Fruit fly (Drosophila melanogaster) whole organism, embryonic: ENCODE data around the gene CG15142.

ENCODE experiments used
- Antp ChIP-seq: fragments of 200-800 bp; sonication (Bioruptor generic); optimal IDR thresholded peaks from 3 replicates; lab custom pipeline; 2016; ENCODE audit warnings: missing biosample characterization, missing genetic modification characterization
- Atf6 ChIP-seq: fragments of 200-800 bp; sonication (Bioruptor generic); IDR thresholded peaks from 2 replicates; pipeline ENCODE4 v1.3.6; 2022; ENCODE audit warnings: missing biosample characterization, missing genetic modification characterization
- B-H1 ChIP-seq: fragments of 200-800 bp; sonication (Bioruptor generic); IDR thresholded peaks from 3 replicates; pipeline ENCODE4 v1.3.6; 2022; ENCODE audit warnings: missing biosample characterization, missing genetic modification characterization
- Bdp1 ChIP-seq: fragments of 200-800 bp; sonication (Bioruptor generic); optimal IDR thresholded peaks from 3 replicates; lab custom pipeline; 2016; ENCODE audit warnings: missing biosample characterization, missing genetic modification characterization
- BtbVII ChIP-seq: fragments of 200-800 bp; sonication (Bioruptor generic); optimal IDR thresholded peaks from 3 replicates; lab custom pipeline; 2017; ENCODE audit warnings: missing biosample characterization, mild to moderate bottlenecking, missing genetic modification characterization
- CG10147 ChIP-seq: fragments of 200-800 bp; sonication (Bioruptor generic); optimal IDR thresholded peaks from 2 replicates; lab custom pipeline; 2019; ENCODE audit warnings: missing biosample characterization, mild to moderate bottlenecking, missing genetic modification characterization, moderate library complexity
- CG11456 ChIP-seq: fragments of 200-800 bp; sonication (Bioruptor generic); IDR thresholded peaks from 3 replicates; pipeline ENCODE4 v1.3.6; 2022; ENCODE audit warnings: missing biosample characterization, missing genetic modification characterization
- CG11504 ChIP-seq: fragments of 200-800 bp; sonication (Bioruptor generic); optimal IDR thresholded peaks from 3 replicates; lab custom pipeline; 2019; ENCODE audit warnings: missing biosample characterization, mild to moderate bottlenecking, missing genetic modification characterization, moderate library complexity
- CG11695 ChIP-seq: fragments of 200-800 bp; sonication (Bioruptor generic); IDR thresholded peaks from 3 replicates; pipeline ENCODE4 v1.3.6; 2022; ENCODE audit warnings: missing biosample characterization, missing genetic modification characterization
- CG17328 ChIP-seq: fragments of 200-800 bp; sonication (Bioruptor generic); IDR thresholded peaks from 2 replicates; pipeline ENCODE4 v1.3.6; 2022; ENCODE audit warnings: missing biosample characterization, missing genetic modification characterization
- CG17385 ChIP-seq: fragments of 200-800 bp; sonication (Bioruptor generic); optimal IDR thresholded peaks from 3 replicates; lab custom pipeline; 2018; ENCODE audit warnings: missing biosample characterization, mild to moderate bottlenecking, missing genetic modification characterization
- CG1832 ChIP-seq: fragments of 200-800 bp; sonication (Bioruptor generic); optimal IDR thresholded peaks from 2 replicates; lab custom pipeline; 2017; ENCODE audit warnings: missing biosample characterization, mild to moderate bottlenecking, missing genetic modification characterization, inconsistent platforms
- CG2116 ChIP-seq: fragments of 200-800 bp; sonication (Bioruptor generic); optimal IDR thresholded peaks from 3 replicates; lab custom pipeline; 2018; ENCODE audit warnings: missing biosample characterization, mild to moderate bottlenecking, missing genetic modification characterization
- CG2678 ChIP-seq: fragments of 200-800 bp; sonication (Bioruptor generic); optimal IDR thresholded peaks from 3 replicates; lab custom pipeline; 2019; ENCODE audit warnings: missing biosample characterization, mild to moderate bottlenecking, missing genetic modification characterization, moderate library complexity
- CG2712 ChIP-seq: fragments of 200-800 bp; optimal IDR thresholded peaks from 3 replicates; lab custom pipeline; 2019; ENCODE audit warnings: missing biosample characterization, mild to moderate bottlenecking, missing genetic modification characterization, moderate library complexity
- CG3163 ChIP-seq: fragments of 200-800 bp; sonication (Bioruptor generic); optimal IDR thresholded peaks from 3 replicates; lab custom pipeline; 2016; ENCODE audit warnings: missing biosample characterization, missing genetic modification characterization
- CG34376 ChIP-seq: fragments of 200-800 bp; sonication (Bioruptor generic); optimal IDR thresholded peaks from 2 replicates; lab custom pipeline; 2018; ENCODE audit warnings: missing biosample characterization, mild to moderate bottlenecking, missing genetic modification characterization
- CG3838 ChIP-seq: fragments of 200-800 bp; sonication (Bioruptor generic); optimal IDR thresholded peaks from 3 replicates; lab custom pipeline; 2016; ENCODE audit warnings: missing biosample characterization, missing genetic modification characterization
- CG4854 ChIP-seq: fragments of 200-800 bp; sonication (Bioruptor generic); optimal IDR thresholded peaks from 2 replicates; lab custom pipeline; 2016; ENCODE audit warnings: missing biosample characterization, missing genetic modification characterization, inconsistent platforms
- CG5953 ChIP-seq: fragments of 200-800 bp; sonication (Bioruptor generic); IDR thresholded peaks from 2 replicates; pipeline ENCODE4 v1.3.6; 2022; ENCODE audit warnings: missing biosample characterization, missing genetic modification characterization
- CG6813 ChIP-seq: fragments of 200-800 bp; sonication (Bioruptor generic); optimal IDR thresholded peaks from 2 replicates; lab custom pipeline; 2017; ENCODE audit warnings: missing biosample characterization, missing genetic modification characterization, mild to moderate bottlenecking, moderate library complexity, missing genetic modification reagents
- CG7556 ChIP-seq: fragments of 200-800 bp; sonication (Bioruptor generic); optimal IDR thresholded peaks from 2 replicates; lab custom pipeline; 2017; ENCODE audit warnings: missing biosample characterization, mild to moderate bottlenecking, missing genetic modification characterization
- CG7987 ChIP-seq: fragments of 200-800 bp; sonication (Bioruptor generic); optimal IDR thresholded peaks from 2 replicates; lab custom pipeline; 2018; ENCODE audit warnings: missing biosample characterization, mild to moderate bottlenecking, missing genetic modification characterization, moderate library complexity
- CG9817 ChIP-seq: fragments of 200-800 bp; sonication (Bioruptor generic); optimal IDR thresholded peaks from 2 replicates; lab custom pipeline; 2018; ENCODE audit warnings: missing biosample characterization, mild to moderate bottlenecking, missing genetic modification characterization, moderate library complexity
- CkIIα-i1 ChIP-seq: fragments of 200-800 bp; sonication (Bioruptor generic); IDR thresholded peaks from 2 replicates; pipeline ENCODE4 v1.3.6; 2022; ENCODE audit warnings: missing biosample characterization, missing genetic modification characterization
- Fer2 ChIP-seq: fragments of 200-800 bp; sonication (Bioruptor generic); optimal IDR thresholded peaks from 2 replicates; lab custom pipeline; 2018; ENCODE audit warnings: missing biosample characterization, mild to moderate bottlenecking, missing genetic modification characterization, moderate library complexity
- Hmr ChIP-seq: fragments of 200-800 bp; sonication (Bioruptor generic); optimal IDR thresholded peaks from 3 replicates; lab custom pipeline; 2017; ENCODE audit warnings: mild to moderate bottlenecking, missing biosample characterization, missing genetic modification reagents, missing genetic modification characterization
- Hsf ChIP-seq: fragments of 200-800 bp; sonication (Bioruptor generic); optimal IDR thresholded peaks from 3 replicates; lab custom pipeline; 2016; ENCODE audit warnings: missing biosample characterization, missing genetic modification characterization
- MTF-1 ChIP-seq: fragments of 200-800 bp; sonication (Bioruptor generic); optimal IDR thresholded peaks from 2 replicates; lab custom pipeline; 2018; ENCODE audit warnings: missing biosample characterization, mild to moderate bottlenecking, missing genetic modification characterization, borderline replicate concordance
- NfI ChIP-seq: fragments of 200-800 bp; sonication (Bioruptor generic); optimal IDR thresholded peaks from 3 replicates; lab custom pipeline; 2018; ENCODE audit warnings: missing biosample characterization, mild to moderate bottlenecking, missing genetic modification characterization, moderate library complexity
- Ssrp ChIP-seq: fragments of 200-800 bp; sonication (Bioruptor generic); optimal IDR thresholded peaks from 2 replicates; lab custom pipeline; 2018; ENCODE audit warnings: missing biosample characterization, mild to moderate bottlenecking, missing genetic modification characterization, moderate library complexity
- Tbp ChIP-seq: fragments of >200 bp; optimal IDR thresholded peaks from 2 replicates; lab custom pipeline; 2018; ENCODE audit warnings: missing biosample characterization, missing genetic modification characterization
- Trl ChIP-seq, 3 experiments: fragments of >200 bp in 2 of 3; fragments of 200-800 bp in 1 of 3; sonication (Bioruptor generic) in 1 of 3; optimal IDR thresholded peaks; 2 replicates in 1 of 3; 3 replicates in 2 of 3; lab custom pipeline; 2016 to 2017; ENCODE audit warnings: missing biosample characterization in 1 of 3, missing genetic modification characterization in 1 of 3
- Vsx1 ChIP-seq: fragments of 200-800 bp; sonication (Bioruptor generic); optimal IDR thresholded peaks from 2 replicates; lab custom pipeline; 2017; ENCODE audit warnings: missing biosample characterization, mild to moderate bottlenecking, missing genetic modification characterization, missing genetic modification reagents
- aop ChIP-seq: fragments of 200-800 bp; sonication (Bioruptor generic); IDR thresholded peaks from 2 replicates; pipeline ENCODE4 v1.3.6; 2022; ENCODE audit warnings: missing biosample characterization, missing genetic modification characterization
- bab2 ChIP-seq: fragments of 200-800 bp; sonication (Bioruptor generic); optimal IDR thresholded peaks from 2 replicates; lab custom pipeline; 2016; ENCODE audit warnings: missing biosample characterization, missing genetic modification characterization
- dysf ChIP-seq: fragments of 200-800 bp; sonication (Bioruptor generic); IDR thresholded peaks from 3 replicates; pipeline ENCODE4 v1.3.6; 2022; ENCODE audit warnings: missing biosample characterization, missing genetic modification characterization
- fu2 ChIP-seq: fragments of 200-800 bp; sonication (Bioruptor generic); optimal IDR thresholded peaks from 2 replicates; lab custom pipeline; 2016; ENCODE audit warnings: missing biosample characterization, missing genetic modification characterization
- gro ChIP-seq: fragments of 200-800 bp; sonication (Bioruptor generic); optimal IDR thresholded peaks from 2 replicates; lab custom pipeline; 2016; ENCODE audit warnings: missing biosample characterization, missing genetic modification characterization
- hkb ChIP-seq, 2 experiments: fragments of 200-800 bp in 1 of 2; fragments of >200 bp in 1 of 2; sonication (Bioruptor generic) in 1 of 2; IDR thresholded peaks in 1 of 2; optimal IDR thresholded peaks in 1 of 2; 2 replicates each; pipeline versions ENCODE4 v1.3.6 to Lab custom; 2017 to 2022; ENCODE audit warnings: missing biosample characterization in 1 of 2, missing genetic modification characterization in 1 of 2
- lilli ChIP-seq: fragments of 200-800 bp; sonication (Bioruptor generic); optimal IDR thresholded peaks from 3 replicates; lab custom pipeline; 2016; ENCODE audit warnings: missing biosample characterization, missing genetic modification characterization
- maf-S ChIP-seq: fragments of 200-800 bp; sonication (Bioruptor generic); optimal IDR thresholded peaks from 2 replicates; lab custom pipeline; 2016; ENCODE audit warnings: missing biosample characterization, missing genetic modification characterization
- nau ChIP-seq: fragments of 200-800 bp; sonication (Bioruptor generic); optimal IDR thresholded peaks from 3 replicates; lab custom pipeline; 2017; ENCODE audit warnings: missing biosample characterization, mild to moderate bottlenecking, missing genetic modification characterization, missing genetic modification reagents
- org-1 ChIP-seq: fragments of 200-800 bp; sonication (Bioruptor generic); optimal IDR thresholded peaks from 2 replicates; lab custom pipeline; 2017; ENCODE audit warnings: missing biosample characterization, missing genetic modification characterization
- seq ChIP-seq: fragments of 200-800 bp; sonication (Bioruptor generic); IDR thresholded peaks from 2 replicates; pipeline ENCODE4 v1.3.6; 2022; ENCODE audit warnings: missing biosample characterization, missing genetic modification characterization
- tup ChIP-seq: fragments of 200-800 bp; sonication (Bioruptor generic); optimal IDR thresholded peaks from 2 replicates; lab custom pipeline; 2016; ENCODE audit warnings: missing biosample characterization, mild to moderate bottlenecking, missing genetic modification characterization, moderate library complexity

Gene CG15142

DNA sequence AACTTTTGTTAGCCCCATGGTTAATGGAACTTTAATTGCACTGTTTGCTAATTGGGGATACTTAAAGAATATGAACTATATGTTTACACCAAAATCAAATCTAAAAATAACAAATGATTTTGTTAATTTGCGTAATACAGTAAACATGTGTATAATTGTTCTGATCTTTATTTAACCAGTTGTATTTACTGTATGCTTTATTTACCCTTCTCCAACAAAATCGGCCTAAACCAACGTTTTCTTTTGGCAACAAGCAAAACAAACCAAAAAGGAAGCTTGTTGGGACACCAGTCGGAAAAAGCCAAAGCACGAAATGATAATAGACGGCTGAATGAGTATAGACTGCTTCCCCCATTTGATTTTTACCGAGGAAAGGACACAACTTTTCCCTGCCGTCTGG is 28.0 kb downstream of the CG15142 start (continued):
- TF ChIP-seq CG6813 (GFP tag; lab: Kevin White, UChicago): peak; percentile 85
- TF ChIP-seq CG3163 (GFP tag; lab: Kevin White, UChicago): peak; percentile 14
- TF ChIP-seq Trl (optimal IDR thresholded peaks at IDR 0.05; lab: Kevin White, UChicago): no peak
- TF ChIP-seq Trl (GFP tag; optimal IDR thresholded peaks at IDR 0.05; lab: Kevin White, UChicago): peak; percentile 74
- TF ChIP-seq NfI: peak; percentile 60
- no peak for TF ChIP-seq CG5953 (GFP tag; lab: Robert Waterston, UW)
- no peak for TF ChIP-seq aop (GFP tag; lab: Robert Waterston, UW)
- peak; percentile 35; the same call in 1 of the 2 replicates for TF ChIP-seq seq (GFP tag; lab: Robert Waterston, UW)
- peak; percentile 73; the same call in 1 of the 3 replicates for TF ChIP-seq CG11456
- peak; percentile 90 for TF ChIP-seq Hmr (GFP tag; lab: Kevin White, UChicago)
- TF ChIP-seq B-H1 (GFP tag; lab: Robert Waterston, UW): peak; percentile 19; the same call in 1 of the 3 replicates
- peak; percentile 93 for TF ChIP-seq gro (GFP tag; lab: Kevin White, UChicago)
- peak; percentile 14 for TF ChIP-seq tup (GFP tag; lab: Kevin White, UChicago)
- no peak for TF ChIP-seq Antp
- peak; percentile 66 for TF ChIP-seq CG4854 (GFP tag; lab: Kevin White, UChicago)
- no peak for TF ChIP-seq CG2712
- TF ChIP-seq CG7556 (GFP tag; lab: Kevin White, UChicago): peak; percentile 52
- peak; percentile 80 for TF ChIP-seq CG7987 (GFP tag; lab: Kevin White, UChicago)
- no peak for TF ChIP-seq CG17328
- peak; percentile 26 for TF ChIP-seq nau (GFP tag; lab: Kevin White, UChicago)
- TF ChIP-seq bab2: peak; percentile 52
- TF ChIP-seq Fer2 (tag; lab: Kevin White, UChicago): peak; percentile 74
- peak; percentile 13 for TF ChIP-seq CG2116 (GFP tag; lab: Kevin White, UChicago)
- peak; percentile 24 for TF ChIP-seq CG17385
- peak; percentile 28 for TF ChIP-seq MTF-1 (GFP tag; lab: Kevin White, UChicago)
- TF ChIP-seq BtbVII: peak; percentile 78
- no peak for TF ChIP-seq CG1832 (GFP tag; lab: Kevin White, UChicago)
- no peak for TF ChIP-seq hkb (optimal IDR thresholded peaks at IDR 0.05; lab: Kevin White, UChicago)
- TF ChIP-seq hkb (GFP tag; IDR thresholded peaks at IDR 0.05; lab: Robert Waterston, UW): peak; percentile 65
- TF ChIP-seq Hsf (GFP tag; lab: Kevin White, UChicago): peak; percentile 17
- TF ChIP-seq CG9817 (tag; lab: Kevin White, UChicago): peak; percentile 73
- TF ChIP-seq CG10147 (GFP tag; lab: Kevin White, UChicago): peak; percentile 59
- peak; percentile 8 for TF ChIP-seq lilli
- TF ChIP-seq Ssrp (tag; lab: Kevin White, UChicago): no peak
- no peak for TF ChIP-seq CG3838
- peak; percentile 34 for TF ChIP-seq fu2 (GFP tag; lab: Kevin White, UChicago)
- TF ChIP-seq Tbp (GFP tag; lab: Kevin White, UChicago): no peak
- 0 out of 3 replicates have a peak, but pooled peaks have one; percentile 44 for TF ChIP-seq CG11695
- TF ChIP-seq maf-S (GFP tag; lab: Kevin White, UChicago): peak; percentile 46
- TF ChIP-seq CkIIα-i1 (GFP tag; lab: Robert Waterston, UW): no peak
- peak; percentile 61 for TF ChIP-seq org-1
- TF ChIP-seq dysf: peak; percentile 26; the same call in 1 of the 3 replicates
- TF ChIP-seq CG2678 (tag; lab: Kevin White, UChicago): peak; percentile 83
- TF ChIP-seq Atf6 (GFP tag; lab: Robert Waterston, UW): peak; percentile 88
- TF ChIP-seq Bdp1 (GFP tag; lab: Kevin White, UChicago): peak; percentile 35
- TF ChIP-seq CG34376 (GFP tag; lab: Kevin White, UChicago): peak; percentile 57
- TF ChIP-seq Vsx1 (GFP tag; lab: Kevin White, UChicago): peak; percentile 33
- no peak for TF ChIP-seq CG11504 (tag; lab: Kevin White, UChicago)
